Fruit fly (Drosophila melanogaster) whole organism, embryonic: Measurements from ENCODE around the gene Or67b.

Experiments used
- BEAF-32 ChIP-seq: fragments of 200-800 bp; sonication (Bioruptor generic); optimal IDR thresholded peaks from 3 replicates; lab custom pipeline; 2017; ENCODE audit warnings: missing biosample characterization, missing genetic modification characterization, mild to moderate bottlenecking, moderate library complexity, missing genetic modification reagents
- Bgb ChIP-seq: fragments of 200-800 bp; sonication (Bioruptor generic); IDR thresholded peaks from 2 replicates; pipeline ENCODE4 v1.3.6; 2022; ENCODE audit warnings: missing biosample characterization, missing genetic modification characterization; ENCODE audit not compliant: partially characterized antibody
- CG11456 ChIP-seq: fragments of 200-800 bp; sonication (Bioruptor generic); IDR thresholded peaks from 3 replicates; pipeline ENCODE4 v1.3.6; 2022; ENCODE audit warnings: missing biosample characterization, missing genetic modification characterization
- CG12769 ChIP-seq: fragments of 200-800 bp; sonication (Bioruptor generic); optimal IDR thresholded peaks from 2 replicates; lab custom pipeline; 2019; ENCODE audit warnings: missing biosample characterization, mild to moderate bottlenecking, missing genetic modification characterization, moderate library complexity
- CG13287 ChIP-seq: fragments of 200-800 bp; sonication (Bioruptor generic); IDR thresholded peaks from 2 replicates; pipeline ENCODE4 v1.3.6; 2022; ENCODE audit warnings: missing biosample characterization, missing genetic modification characterization; ENCODE audit not compliant: partially characterized antibody
- CG15269 ChIP-seq: fragments of 200-800 bp; sonication (Bioruptor generic); optimal IDR thresholded peaks from 2 replicates; lab custom pipeline; 2018; ENCODE audit warnings: missing biosample characterization, mild to moderate bottlenecking, missing genetic modification characterization, moderate library complexity
- CG15479 ChIP-seq: fragments of 200-800 bp; sonication (Bioruptor generic); optimal IDR thresholded peaks from 3 replicates; lab custom pipeline; 2019; ENCODE audit warnings: missing biosample characterization, mild to moderate bottlenecking, missing genetic modification characterization, moderate library complexity
- CG17328 ChIP-seq: fragments of 200-800 bp; sonication (Bioruptor generic); IDR thresholded peaks from 2 replicates; pipeline ENCODE4 v1.3.6; 2022; ENCODE audit warnings: missing biosample characterization, missing genetic modification characterization
- CG17361 ChIP-seq: fragments of 200-800 bp; sonication (Bioruptor generic); IDR thresholded peaks from 3 replicates; pipeline ENCODE4 v1.3.6; 2022; ENCODE audit warnings: missing biosample characterization, missing genetic modification characterization
- CG17912 ChIP-seq: fragments of 200-800 bp; sonication (Bioruptor generic); optimal IDR thresholded peaks from 2 replicates; lab custom pipeline; 2018; ENCODE audit warnings: missing biosample characterization, mild to moderate bottlenecking, missing genetic modification characterization
- CG18262 ChIP-seq: fragments of 200-800 bp; optimal IDR thresholded peaks from 3 replicates; lab custom pipeline; 2019; ENCODE audit warnings: missing biosample characterization, mild to moderate bottlenecking, missing genetic modification characterization, moderate library complexity
- CG31388 ChIP-seq: fragments of 200-800 bp; sonication (Bioruptor generic); optimal IDR thresholded peaks from 2 replicates; lab custom pipeline; 2016; ENCODE audit warnings: missing biosample characterization, missing genetic modification characterization
- CG3847 ChIP-seq: fragments of 200-800 bp; sonication (Bioruptor generic); IDR thresholded peaks from 2 replicates; pipeline ENCODE4 v1.3.6; 2022; ENCODE audit warnings: missing biosample characterization, missing genetic modification characterization
- CG3995 ChIP-seq: fragments of 200-800 bp; sonication (Bioruptor generic); optimal IDR thresholded peaks from 3 replicates; lab custom pipeline; 2016; ENCODE audit warnings: missing biosample characterization, missing genetic modification characterization
- CG7745 ChIP-seq: fragments of 200-800 bp; sonication (Bioruptor generic); optimal IDR thresholded peaks from 2 replicates; lab custom pipeline; 2018; ENCODE audit warnings: missing biosample characterization, mild to moderate bottlenecking, missing genetic modification characterization, moderate library complexity
- CG8281 ChIP-seq: fragments of 200-800 bp; sonication (Bioruptor generic); optimal IDR thresholded peaks from 2 replicates; lab custom pipeline; 2018; ENCODE audit warnings: missing biosample characterization, mild to moderate bottlenecking, missing genetic modification characterization, moderate library complexity
- CG9797 ChIP-seq: fragments of 200-800 bp; sonication (Bioruptor generic); optimal IDR thresholded peaks from 3 replicates; lab custom pipeline; 2018; ENCODE audit warnings: missing biosample characterization, mild to moderate bottlenecking, missing genetic modification characterization
- CHES-1-like ChIP-seq: fragments of 200-800 bp; sonication (Bioruptor generic); optimal IDR thresholded peaks from 2 replicates; lab custom pipeline; 2016; ENCODE audit warnings: missing biosample characterization, missing genetic modification characterization
- Dfd ChIP-seq, 2 experiments: fragments of >200 bp; optimal IDR thresholded peaks; 2 replicates each; lab custom pipeline; 2017; ENCODE audit warnings: missing biosample characterization in 2 of 2, missing genetic modification characterization in 2 of 2
- Doc3 ChIP-seq: fragments of 200-800 bp; sonication (Bioruptor generic); IDR thresholded peaks from 3 replicates; pipeline ENCODE4 v1.3.6; 2022; ENCODE audit warnings: missing biosample characterization, missing genetic modification characterization; ENCODE audit not compliant: partially characterized antibody
- Drgx ChIP-seq: fragments of 200-800 bp; sonication (Bioruptor generic); IDR thresholded peaks from 2 replicates; pipeline ENCODE4 v1.3.6; 2022; ENCODE audit warnings: missing biosample characterization, missing genetic modification characterization
- ERR ChIP-seq: fragments of 200-800 bp; sonication (Bioruptor generic); optimal IDR thresholded peaks from 2 replicates; lab custom pipeline; 2016; ENCODE audit warnings: missing biosample characterization, missing genetic modification characterization
- H15 ChIP-seq: fragments of 200-800 bp; sonication (Bioruptor generic); IDR thresholded peaks from 3 replicates; pipeline ENCODE4 v1.3.6; 2022; ENCODE audit warnings: missing biosample characterization, missing genetic modification characterization
- H2.0 ChIP-seq: fragments of 200-800 bp; sonication (Bioruptor generic); IDR thresholded peaks from 2 replicates; pipeline ENCODE4 v1.3.6; 2022; ENCODE audit warnings: missing biosample characterization, missing genetic modification characterization
- HLHmδ ChIP-seq: fragments of 200-800 bp; sonication (Bioruptor generic); optimal IDR thresholded peaks from 2 replicates; lab custom pipeline; 2018; ENCODE audit warnings: missing biosample characterization, mild to moderate bottlenecking, missing genetic modification characterization, moderate library complexity
- Hey ChIP-seq: fragments of 200-800 bp; sonication (Bioruptor generic); optimal IDR thresholded peaks from 3 replicates; lab custom pipeline; 2018; ENCODE audit warnings: missing biosample characterization, mild to moderate bottlenecking, missing genetic modification characterization
- Hmx ChIP-seq: fragments of 200-800 bp; sonication (Bioruptor generic); optimal IDR thresholded peaks from 2 replicates; lab custom pipeline; 2016; ENCODE audit warnings: missing biosample characterization, missing genetic modification characterization
- MTF-1 ChIP-seq: fragments of 200-800 bp; sonication (Bioruptor generic); optimal IDR thresholded peaks from 2 replicates; lab custom pipeline; 2018; ENCODE audit warnings: missing biosample characterization, mild to moderate bottlenecking, missing genetic modification characterization, borderline replicate concordance
- Max ChIP-seq: fragments of 200-800 bp; sonication (Bioruptor generic); optimal IDR thresholded peaks from 2 replicates; lab custom pipeline; 2016; ENCODE audit warnings: missing biosample characterization, mild to moderate bottlenecking, missing genetic modification characterization
- NfI ChIP-seq: fragments of 200-800 bp; sonication (Bioruptor generic); optimal IDR thresholded peaks from 3 replicates; lab custom pipeline; 2018; ENCODE audit warnings: missing biosample characterization, mild to moderate bottlenecking, missing genetic modification characterization, moderate library complexity
- Xbp1 ChIP-seq: fragments of 200-800 bp; sonication (Bioruptor generic); optimal IDR thresholded peaks from 3 replicates; lab custom pipeline; 2016; ENCODE audit warnings: missing biosample characterization, mild to moderate bottlenecking, missing genetic modification characterization
- YL-1 ChIP-seq: fragments of 200-800 bp; sonication (Bioruptor generic); optimal IDR thresholded peaks from 3 replicates; lab custom pipeline; 2017; ENCODE audit warnings: missing biosample characterization, mild to moderate bottlenecking, missing genetic modification characterization
- bab2 ChIP-seq: fragments of 200-800 bp; sonication (Bioruptor generic); optimal IDR thresholded peaks from 2 replicates; lab custom pipeline; 2016; ENCODE audit warnings: missing biosample characterization, missing genetic modification characterization
- crol ChIP-seq: fragments of 200-800 bp; sonication (Bioruptor generic); IDR thresholded peaks from 2 replicates; pipeline ENCODE4 v1.3.6; 2022; ENCODE audit warnings: missing biosample characterization, missing genetic modification characterization
- dmrt99B ChIP-seq: fragments of 200-800 bp; sonication (Bioruptor generic); optimal IDR thresholded peaks from 2 replicates; lab custom pipeline; 2018; ENCODE audit warnings: missing biosample characterization, mild to moderate bottlenecking, missing genetic modification characterization, moderate library complexity
- emc ChIP-seq: fragments of 200-800 bp; sonication (Bioruptor generic); optimal IDR thresholded peaks from 2 replicates; lab custom pipeline; 2016; ENCODE audit warnings: missing biosample characterization, missing genetic modification characterization
- gfzf ChIP-seq: fragments of 200-800 bp; sonication (Bioruptor generic); optimal IDR thresholded peaks from 2 replicates; lab custom pipeline; 2016; ENCODE audit warnings: missing biosample characterization, mild to moderate bottlenecking, missing genetic modification characterization, moderate library complexity
- gro ChIP-seq: fragments of 200-800 bp; sonication (Bioruptor generic); optimal IDR thresholded peaks from 2 replicates; lab custom pipeline; 2016; ENCODE audit warnings: missing biosample characterization, missing genetic modification characterization
- ham ChIP-seq: fragments of 200-800 bp; sonication (Bioruptor generic); IDR thresholded peaks from 2 replicates; pipeline ENCODE4 v1.3.6; 2022; ENCODE audit warnings: missing biosample characterization, missing genetic modification characterization
- hb ChIP-seq: fragments of 200-800 bp; sonication (Bioruptor generic); IDR thresholded peaks from 3 replicates; pipeline ENCODE4 v1.3.6; 2022; ENCODE audit warnings: missing biosample characterization, missing genetic modification characterization; ENCODE audit not compliant: partially characterized antibody
- jing ChIP-seq: fragments of 200-800 bp; sonication (Bioruptor generic); optimal IDR thresholded peaks from 2 replicates; lab custom pipeline; 2018; ENCODE audit warnings: missing biosample characterization, mild to moderate bottlenecking, missing genetic modification characterization
- maf-S ChIP-seq: fragments of 200-800 bp; sonication (Bioruptor generic); optimal IDR thresholded peaks from 2 replicates; lab custom pipeline; 2016; ENCODE audit warnings: missing biosample characterization, missing genetic modification characterization
- mirr ChIP-seq: fragments of 200-800 bp; sonication (Bioruptor generic); optimal IDR thresholded peaks from 3 replicates; lab custom pipeline; 2018; ENCODE audit warnings: missing biosample characterization, mild to moderate bottlenecking, missing genetic modification characterization
- p53 ChIP-seq: fragments of 200-800 bp; sonication (Bioruptor generic); optimal IDR thresholded peaks from 2 replicates; lab custom pipeline; 2016; ENCODE audit warnings: missing biosample characterization, missing genetic modification characterization
- prd ChIP-seq, 3 experiments: fragments of >200 bp in 2 of 3; fragments of 200-800 bp in 1 of 3; sonication (Bioruptor generic) in 1 of 3; optimal IDR thresholded peaks in 2 of 3; IDR thresholded peaks in 1 of 3; 2 replicates in 2 of 3; 3 replicates in 1 of 3; pipeline versions ENCODE4 v1.3.6 to Lab custom; 2017 to 2022; ENCODE audit warnings: missing biosample characterization in 1 of 3, missing genetic modification characterization in 1 of 3
- pzg ChIP-seq: fragments of 200-800 bp; sonication (Bioruptor generic); optimal IDR thresholded peaks from 3 replicates; lab custom pipeline; 2018; ENCODE audit warnings: missing biosample characterization, mild to moderate bottlenecking, missing genetic modification characterization, moderate library complexity
- ro ChIP-seq: fragments of 200-800 bp; sonication (Bioruptor generic); IDR thresholded peaks from 2 replicates; pipeline ENCODE4 v1.3.6; 2022; ENCODE audit warnings: missing biosample characterization, missing genetic modification characterization
- sens ChIP-seq: fragments of 200-800 bp; sonication (Bioruptor generic); peaks from one replicate; lab custom pipeline; 2016; ENCODE audit warnings: missing biosample characterization, missing genetic modification characterization
- slou ChIP-seq: fragments of 200-800 bp; sonication (Bioruptor generic); optimal IDR thresholded peaks from 3 replicates; lab custom pipeline; 2016; ENCODE audit warnings: missing biosample characterization, missing genetic modification characterization
- trh ChIP-seq: fragments of 200-800 bp; sonication (Bioruptor generic); optimal IDR thresholded peaks from 2 replicates; lab custom pipeline; 2016; ENCODE audit warnings: missing biosample characterization, missing genetic modification characterization
- zfh2 ChIP-seq: fragments of 200-800 bp; sonication (Bioruptor generic); optimal IDR thresholded peaks from 2 replicates; lab custom pipeline; 2016; ENCODE audit warnings: missing biosample characterization, missing genetic modification characterization

Or67b gene

dm6 chr3L:9675528-9675963, 46.6 kb upstream of the Or67b start (continued):
- no peak for TF ChIP-seq CG12769 (tag; lab: Kevin White, UChicago)
- peak; percentile 47 for TF ChIP-seq CG15269 (tag; lab: Kevin White, UChicago)
- TF ChIP-seq ham (GFP tag; lab: Robert Waterston, UW): no peak
- no peak for TF ChIP-seq CG17912 (GFP tag; lab: Kevin White, UChicago)
- TF ChIP-seq Dfd (GFP tag; optimal IDR thresholded peaks at IDR 0.05; lab: Kevin White, UChicago): no peak
- TF ChIP-seq Hmx (GFP tag; lab: Kevin White, UChicago): no peak
- no peak for TF ChIP-seq sens (GFP tag; lab: Kevin White, UChicago)
- TF ChIP-seq Max (GFP tag; lab: Kevin White, UChicago): no peak
- no peak for TF ChIP-seq pzg (GFP tag; lab: Kevin White, UChicago)
- no peak for TF ChIP-seq Hey (tag; lab: Kevin White, UChicago)
- TF ChIP-seq YL-1 (GFP tag; lab: Kevin White, UChicago): no peak
- no peak for TF ChIP-seq CG7745 (tag; lab: Kevin White, UChicago)
- TF ChIP-seq CG9797 (GFP tag; lab: Kevin White, UChicago): no peak
- no peak for TF ChIP-seq dmrt99B (tag; lab: Kevin White, UChicago)
- TF ChIP-seq gfzf (GFP tag; lab: Kevin White, UChicago): no peak
- TF ChIP-seq CG13287 (GFP tag; lab: Robert Waterston, UW): peak; percentile 72
- TF ChIP-seq CG3995 (GFP tag; lab: Kevin White, UChicago): no peak
- no peak for TF ChIP-seq hb
- TF ChIP-seq CG17328 (GFP tag; lab: Robert Waterston, UW): no peak
- no peak for TF ChIP-seq Bgb (GFP tag; lab: Robert Waterston, UW)
- TF ChIP-seq CG15479: no peak
- TF ChIP-seq zfh2: no peak
- TF ChIP-seq trh (GFP tag; lab: Kevin White, UChicago): no peak
- no peak for TF ChIP-seq slou (GFP tag; lab: Kevin White, UChicago)
- no peak for TF ChIP-seq H2.0 (GFP tag; lab: Robert Waterston, UW)
- no peak for TF ChIP-seq H15 (GFP tag; lab: Robert Waterston, UW)
- no peak for TF ChIP-seq maf-S (GFP tag; lab: Kevin White, UChicago)
- no peak for TF ChIP-seq crol
- no peak for TF ChIP-seq ro
- no peak for TF ChIP-seq CHES-1-like (GFP tag; lab: Kevin White, UChicago)
- TF ChIP-seq prd (optimal IDR thresholded peaks at IDR 0.05; lab: Kevin White, UChicago): no peak
- no peak for TF ChIP-seq prd (GFP tag; IDR thresholded peaks at IDR 0.05; lab: Robert Waterston, UW)
- TF ChIP-seq jing (GFP tag; lab: Kevin White, UChicago): no peak
- TF ChIP-seq ERR: no peak
- no peak for TF ChIP-seq NfI (GFP tag; lab: Kevin White, UChicago)
- no peak for TF ChIP-seq CG31388
- no peak for TF ChIP-seq HLHmδ (GFP tag; lab: Kevin White, UChicago)
- no peak for TF ChIP-seq CG18262
- no peak for TF ChIP-seq CG8281 (tag; lab: Kevin White, UChicago)
- no peak for TF ChIP-seq emc
- no peak for TF ChIP-seq BEAF-32 (GFP tag; lab: Kevin White, UChicago)
- no peak for TF ChIP-seq CG3847 (GFP tag; lab: Robert Waterston, UW)
- no peak for TF ChIP-seq Xbp1 (GFP tag; lab: Kevin White, UChicago)
- peak; percentile 6 for TF ChIP-seq mirr (GFP tag; lab: Kevin White, UChicago)
- no peak for TF ChIP-seq CG17361 (GFP tag; lab: Robert Waterston, UW)
- peak; percentile 56; the same call in 2 of the 3 replicates for TF ChIP-seq Doc3 (GFP tag; lab: Robert Waterston, UW)
- no peak for TF ChIP-seq CG11456 (GFP tag; lab: Robert Waterston, UW)
- peak; percentile 15 for TF ChIP-seq MTF-1 (GFP tag; lab: Kevin White, UChicago)
- TF ChIP-seq p53 (GFP tag; lab: Kevin White, UChicago): no peak
- no peak for TF ChIP-seq bab2 (GFP tag; lab: Kevin White, UChicago)
- peak; percentile 8 for TF ChIP-seq gro (GFP tag; lab: Kevin White, UChicago)
- TF ChIP-seq Drgx (GFP tag; lab: Robert Waterston, UW): peak; percentile 73
